Worm (Caenorhabditis elegans) whole organism, L1 larva: ENCODE measurements around the gene ugt-8.

Source experiments
- elt-3 ChIP-seq, 6 experiments: fragments of 150-350 bp in 1 of 6; sonication (generic microtip); optimal IDR thresholded peaks; 2 replicates each; lab custom pipeline; 2017 to 2018; ENCODE audit warnings: missing biosample characterization in 6 of 6, missing genetic modification characterization in 6 of 6, inconsistent platforms in 1 of 6
- fos-1 ChIP-seq: fragments of 150-350 bp; optimal IDR thresholded peaks from 2 replicates; lab custom pipeline; 2014; ENCODE audit warnings: missing biosample characterization, missing genetic modification characterization
- lin-13 ChIP-seq: fragments of 150-350 bp; optimal IDR thresholded peaks from 2 replicates; lab custom pipeline; 2014; ENCODE audit warnings: missing biosample characterization, missing genetic modification reagents, missing genetic modification characterization
- mdl-1 ChIP-seq, 2 experiments: fragments of 150-350 bp; optimal IDR thresholded peaks; 2 replicates each; lab custom pipeline; 2014 to 2017; ENCODE audit warnings: missing biosample characterization in 2 of 2, missing genetic modification characterization in 2 of 2, inconsistent platforms in 1 of 2
- ztf-11 ChIP-seq, 2 experiments: sonication (generic microtip); optimal IDR thresholded peaks; 2 replicates each; lab custom pipeline; 2016 to 2017; ENCODE audit warnings: missing genetic modification characterization in 2 of 2, missing biosample characterization in 1 of 2, missing compliant biosample characterization in 1 of 2

- no peak for TF ChIP-seq lin-13 (GFP tag; lab: Kevin White, UChicago)
- TF ChIP-seq fos-1, result no peak
- TF ChIP-seq ztf-11 (tag; optimal IDR thresholded peaks at IDR 0.05; lab: Kevin White, UChicago), result no peak
- TF ChIP-seq mdl-1 (tag; optimal IDR thresholded peaks at IDR 0.05; lab: Kevin White, UChicago), result no peak
- no peak for TF ChIP-seq elt-3 (tag; optimal IDR thresholded peaks at IDR 0.05; lab: Kevin White, UChicago)
Observed at ce11 chrV:4920690-4921152, 17.0 kb downstream of the ugt-8 start, which contains the start of the genes C02E7.8 and srh-23.
